Worm (Caenorhabditis elegans): ENCODE results near the gene bbs-5.

- TF ChIP-seq unc-3 (GFP tag; conservative IDR thresholded peaks at IDR 0.05) (no peak), unc-3 (tag; optimal IDR thresholded peaks at IDR 0.05) (no peak), ceh-48 (tag; optimal IDR thresholded peaks at IDR 0.05) (no peak), nhr-11 (tag; optimal IDR thresholded peaks at IDR 0.05) (no peak), tbx-2 (tag; optimal IDR thresholded peaks at IDR 0.05) (no peak), madf-2 (tag; optimal IDR thresholded peaks at IDR 0.05) (no peak), rnt-1 (tag; optimal IDR thresholded peaks at IDR 0.05) (no peak), ref-2 (tag; optimal IDR thresholded peaks at IDR 0.05) (no peak), fkh-10 (GFP tag; optimal IDR thresholded peaks at IDR 0.05) (no peak), K02D7.2 (tag; optimal IDR thresholded peaks at IDR 0.05) (no peak), ama-1 (optimal IDR thresholded peaks at IDR 0.05) (no peak), eyg-1 (tag; optimal IDR thresholded peaks at IDR 0.05) (no peak)
Measured at ce11 chrIII:10278826-10279225, 17.2 kb upstream of the bbs-5 start, which contains the start of gene pad-2.
